Worm (Caenorhabditis elegans) whole organism, L2 larva: Measurements from ENCODE around the gene math-13.

ENCODE experiments used
- F13H6.1 ChIP-seq: sonication (generic microtip); optimal IDR thresholded peaks from 2 replicates; lab custom pipeline; 2016; ENCODE audit warnings: missing genetic modification characterization, missing compliant biosample characterization
- nhr-11 ChIP-seq: fragments of 150-350 bp; optimal IDR thresholded peaks from 2 replicates; lab custom pipeline; 2014; ENCODE audit warnings: missing biosample characterization, missing genetic modification characterization

DNA sequence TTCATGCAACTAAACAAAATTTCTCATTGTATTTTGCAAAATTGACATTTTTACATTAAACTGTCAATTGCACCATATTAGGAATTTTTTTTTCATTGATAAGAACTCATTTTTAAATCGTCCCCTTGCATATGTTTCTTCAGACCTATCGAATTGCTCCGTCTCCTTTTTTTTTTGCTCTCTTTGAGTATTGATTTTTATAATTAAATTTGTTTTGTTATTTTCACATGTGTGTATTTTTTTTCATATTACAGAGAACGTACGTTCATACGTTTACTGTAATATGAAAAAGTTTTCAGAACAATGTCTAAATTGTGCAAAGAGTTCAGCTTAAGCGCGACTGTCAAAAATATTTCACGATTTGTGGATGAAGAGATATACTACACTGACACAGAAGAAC is 6.6 kb upstream of the math-13 start, which contains the start of gene math-14:
- TF ChIP-seq F13H6.1 (tag; lab: Kevin White, UChicago) (no peak), nhr-11 (tag; lab: Kevin White, UChicago) (no peak)
